Worm (Caenorhabditis elegans): ENCODE data around the gene col-72.

DNA sequence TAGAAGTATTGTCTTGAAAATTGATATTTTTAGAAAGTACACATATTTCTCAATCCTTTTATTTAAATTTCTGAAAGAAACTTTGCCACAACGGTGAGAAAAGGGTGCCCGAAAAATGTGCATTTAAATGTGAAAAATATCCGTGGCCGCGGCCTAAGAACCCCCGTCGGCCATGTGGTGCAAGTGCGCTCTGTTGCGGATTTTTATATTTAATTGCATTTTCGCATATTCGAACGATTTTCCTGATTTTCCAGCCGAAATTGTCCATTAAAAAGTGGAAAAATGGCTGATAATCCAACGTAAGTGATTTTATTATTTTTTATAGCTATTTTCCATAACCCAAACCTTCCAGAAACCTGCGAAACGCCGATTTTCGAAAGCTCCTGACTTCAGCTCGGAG lies 41.8 kb downstream of the col-72 start, which contains the start of gene smu-2:
- TF ChIP-seq med-1 (GFP tag; optimal IDR thresholded peaks at IDR 0.05; ENCODE audit: insufficient read depth) (no peak), klf-2 (GFP tag; conservative IDR thresholded peaks at IDR 0.05) (0 out of 2 replicates have a peak, but pooled peaks have one; percentile 45), ztf-29 (GFP tag; IDR thresholded peaks at IDR 0.05) (no peak), cog-1 (tag; optimal IDR thresholded peaks at IDR 0.05) (peak; percentile 39), T22C8.4 (GFP tag; IDR thresholded peaks at IDR 0.05) (no peak)

All from whole organism, midembryonic.